Fruit fly (Drosophila melanogaster) whole organism, prepupa: ENCODE results near the gene Mlc2.

Experiments used
- Blimp-1 ChIP-seq: fragments of 200-800 bp; sonication (Bioruptor generic); optimal IDR thresholded peaks from 3 replicates; lab custom pipeline; 2017; ENCODE audit warnings: missing biosample characterization, missing genetic modification characterization, mild to moderate bottlenecking, moderate library complexity, missing genetic modification reagents
- CG10631 ChIP-seq: fragments of 200-800 bp; sonication (Bioruptor generic); optimal IDR thresholded peaks from 2 replicates; lab custom pipeline; 2016; ENCODE audit warnings: missing biosample characterization, missing genetic modification characterization
- CG10669 ChIP-seq: fragments of 200-800 bp; sonication (Bioruptor generic); optimal IDR thresholded peaks from 3 replicates; lab custom pipeline; 2018; ENCODE audit warnings: missing biosample characterization, mild to moderate bottlenecking, missing genetic modification characterization, moderate library complexity
- CG11762 ChIP-seq: fragments of 200-800 bp; sonication (Bioruptor generic); optimal IDR thresholded peaks from 3 replicates; lab custom pipeline; 2016; ENCODE audit warnings: missing biosample characterization, missing genetic modification characterization; ENCODE audit not compliant: insufficient read depth
- CG11902 ChIP-seq: fragments of 200-800 bp; sonication (Bioruptor generic); optimal IDR thresholded peaks from 3 replicates; lab custom pipeline; 2016; ENCODE audit warnings: missing biosample characterization, missing genetic modification characterization
- CG15336 ChIP-seq: fragments of 200-800 bp; sonication (Bioruptor generic); IDR thresholded peaks from 2 replicates; pipeline ENCODE4 v1.3.6; 2022; ENCODE audit warnings: missing biosample characterization, missing genetic modification characterization
- CG1621 ChIP-seq: fragments of 200-800 bp; sonication (Bioruptor generic); optimal IDR thresholded peaks from 3 replicates; lab custom pipeline; 2018; ENCODE audit warnings: missing biosample characterization, mild to moderate bottlenecking, missing genetic modification characterization
- CG16779 ChIP-seq: fragments of 200-800 bp; sonication (Bioruptor generic); optimal IDR thresholded peaks from 3 replicates; lab custom pipeline; 2017; ENCODE audit warnings: missing biosample characterization, mild to moderate bottlenecking, missing genetic modification characterization
- CG3032 ChIP-seq: fragments of 200-800 bp; optimal IDR thresholded peaks from 2 replicates; lab custom pipeline; 2019; ENCODE audit warnings: missing biosample characterization, mild to moderate bottlenecking, missing genetic modification characterization, moderate library complexity
- CG31627 ChIP-seq: fragments of 200-800 bp; sonication (Bioruptor generic); optimal IDR thresholded peaks from 3 replicates; lab custom pipeline; 2016; ENCODE audit warnings: missing biosample characterization, missing genetic modification characterization
- CG32006 ChIP-seq: fragments of 200-800 bp; sonication (Bioruptor generic); optimal IDR thresholded peaks from 3 replicates; lab custom pipeline; 2017; ENCODE audit warnings: missing biosample characterization, mild to moderate bottlenecking, missing genetic modification characterization
- CG34406 ChIP-seq: fragments of 200-800 bp; sonication (Bioruptor generic); optimal IDR thresholded peaks from 3 replicates; lab custom pipeline; 2016; ENCODE audit warnings: missing biosample characterization, missing genetic modification characterization
- CG3919 ChIP-seq: fragments of 200-800 bp; sonication (Bioruptor generic); optimal IDR thresholded peaks from 3 replicates; lab custom pipeline; 2016; ENCODE audit warnings: missing biosample characterization, missing genetic modification characterization
- CG6163 ChIP-seq: fragments of 200-800 bp; sonication (Bioruptor generic); IDR thresholded peaks from 3 replicates; pipeline ENCODE4 v1.3.6; 2022; ENCODE audit warnings: missing biosample characterization, missing genetic modification characterization
- CG6276 ChIP-seq: fragments of 200-800 bp; sonication (Bioruptor generic); optimal IDR thresholded peaks from 2 replicates; lab custom pipeline; 2017; ENCODE audit warnings: missing biosample characterization, mild to moderate bottlenecking, missing genetic modification characterization
- CG6792 ChIP-seq: fragments of 200-800 bp; sonication (Bioruptor generic); optimal IDR thresholded peaks from 3 replicates; lab custom pipeline; 2016; ENCODE audit warnings: missing biosample characterization, missing genetic modification characterization
- CG6808 ChIP-seq: fragments of 200-800 bp; sonication (Bioruptor generic); optimal IDR thresholded peaks from 3 replicates; lab custom pipeline; 2017; ENCODE audit warnings: missing biosample characterization, missing genetic modification characterization, mild to moderate bottlenecking, moderate library complexity, missing genetic modification reagents
- CG6854 ChIP-seq: fragments of 200-800 bp; sonication (Bioruptor generic); optimal IDR thresholded peaks from 2 replicates; lab custom pipeline; 2017; ENCODE audit warnings: missing biosample characterization, mild to moderate bottlenecking, missing genetic modification characterization
- CG7368 ChIP-seq: fragments of 200-800 bp; sonication (Bioruptor generic); optimal IDR thresholded peaks from 3 replicates; lab custom pipeline; 2016; ENCODE audit warnings: missing biosample characterization, missing genetic modification characterization
- CG8319 ChIP-seq: fragments of 200-800 bp; sonication (Bioruptor generic); optimal IDR thresholded peaks from 3 replicates; lab custom pipeline; 2016; ENCODE audit warnings: missing biosample characterization, missing genetic modification characterization
- CG8632 ChIP-seq: fragments of 200-800 bp; sonication (Bioruptor generic); optimal IDR thresholded peaks from 3 replicates; lab custom pipeline; 2016; ENCODE audit warnings: missing biosample characterization, missing genetic modification characterization
- CG9139 ChIP-seq: fragments of 200-800 bp; sonication (Bioruptor generic); optimal IDR thresholded peaks from 3 replicates; lab custom pipeline; 2017; ENCODE audit warnings: missing biosample characterization, mild to moderate bottlenecking, missing genetic modification characterization
- Eip75B ChIP-seq: fragments of 200-800 bp; sonication (Bioruptor generic); optimal IDR thresholded peaks from 3 replicates; lab custom pipeline; 2016; ENCODE audit warnings: missing biosample characterization, missing genetic modification characterization
- Eip78C ChIP-seq: fragments of 200-800 bp; sonication (Bioruptor generic); peaks from one replicate; lab custom pipeline; 2016; ENCODE audit warnings: missing biosample characterization, missing genetic modification characterization
- Eip93F ChIP-seq: fragments of 200-800 bp; sonication (Bioruptor generic); optimal IDR thresholded peaks from 2 replicates; lab custom pipeline; 2016; ENCODE audit warnings: missing biosample characterization, mild to moderate bottlenecking, missing genetic modification characterization
- Ets21C ChIP-seq: fragments of 200-800 bp; sonication (Bioruptor generic); optimal IDR thresholded peaks from 3 replicates; lab custom pipeline; 2016; ENCODE audit warnings: missing biosample characterization, missing genetic modification characterization
- Gug ChIP-seq: fragments of 200-800 bp; sonication (Bioruptor generic); IDR thresholded peaks from 2 replicates; pipeline ENCODE4 v1.3.6; 2022; ENCODE audit warnings: missing biosample characterization, missing genetic modification characterization
- Hr39 ChIP-seq: fragments of 200-800 bp; sonication (Bioruptor generic); optimal IDR thresholded peaks from 2 replicates; lab custom pipeline; 2016; ENCODE audit warnings: missing biosample characterization, missing genetic modification characterization
- Hr4 ChIP-seq: fragments of 200-800 bp; sonication (Bioruptor generic); optimal IDR thresholded peaks from 3 replicates; lab custom pipeline; 2016; ENCODE audit warnings: missing biosample characterization, missing genetic modification characterization
- Lpt ChIP-seq: fragments of 200-800 bp; sonication (Bioruptor generic); optimal IDR thresholded peaks from 3 replicates; lab custom pipeline; 2016; ENCODE audit warnings: missing biosample characterization, missing genetic modification characterization
- Met ChIP-seq: fragments of 200-800 bp; sonication (Bioruptor generic); optimal IDR thresholded peaks from 3 replicates; lab custom pipeline; 2016; ENCODE audit warnings: missing biosample characterization, missing genetic modification characterization
- Smox ChIP-seq: fragments of 200-800 bp; sonication (Bioruptor generic); optimal IDR thresholded peaks from 3 replicates; lab custom pipeline; 2016; ENCODE audit warnings: missing biosample characterization, missing genetic modification characterization
- Sox102F ChIP-seq: fragments of 200-800 bp; sonication (Bioruptor generic); optimal IDR thresholded peaks from 2 replicates; lab custom pipeline; 2016; ENCODE audit warnings: missing biosample characterization, mild to moderate bottlenecking, missing genetic modification characterization
- Sox15 ChIP-seq: fragments of 200-800 bp; sonication (Bioruptor generic); optimal IDR thresholded peaks from 3 replicates; lab custom pipeline; 2016; ENCODE audit warnings: missing biosample characterization, missing genetic modification characterization
- achi ChIP-seq: fragments of 200-800 bp; sonication (Bioruptor generic); optimal IDR thresholded peaks from 3 replicates; lab custom pipeline; 2016; ENCODE audit warnings: missing biosample characterization, missing genetic modification characterization
- cyc ChIP-seq: fragments of 200-800 bp; sonication (Bioruptor generic); optimal IDR thresholded peaks from 3 replicates; lab custom pipeline; 2016; ENCODE audit warnings: missing biosample characterization, missing genetic modification characterization
- dsx ChIP-seq: fragments of 200-800 bp; optimal IDR thresholded peaks from 3 replicates; lab custom pipeline; 2019; ENCODE audit warnings: missing biosample characterization, mild to moderate bottlenecking, missing genetic modification characterization, moderate library complexity; ENCODE audit not compliant: poor library complexity, severe bottlenecking
- eg ChIP-seq: fragments of 200-800 bp; sonication (Bioruptor generic); IDR thresholded peaks from 3 replicates; pipeline ENCODE4 v1.3.6; 2022; ENCODE audit warnings: missing biosample characterization, missing genetic modification characterization
- esn ChIP-seq: fragments of 200-800 bp; sonication (Bioruptor generic); optimal IDR thresholded peaks from 2 replicates; lab custom pipeline; 2016; ENCODE audit warnings: missing biosample characterization, mild to moderate bottlenecking, missing genetic modification characterization, moderate library complexity
- fd59A ChIP-seq: fragments of 200-800 bp; sonication (Bioruptor generic); optimal IDR thresholded peaks from 2 replicates; lab custom pipeline; 2017; ENCODE audit warnings: missing biosample characterization, mild to moderate bottlenecking, missing genetic modification characterization, missing genetic modification reagents
- fd85E ChIP-seq: fragments of 200-800 bp; sonication (Bioruptor generic); optimal IDR thresholded peaks from 3 replicates; lab custom pipeline; 2016; ENCODE audit warnings: missing biosample characterization, missing genetic modification characterization
- fkh ChIP-seq: fragments of 200-800 bp; sonication (Bioruptor generic); optimal IDR thresholded peaks from 3 replicates; lab custom pipeline; 2017; ENCODE audit warnings: missing biosample characterization, mild to moderate bottlenecking, missing genetic modification characterization, moderate library complexity
- lz ChIP-seq: fragments of 200-800 bp; sonication (Bioruptor generic); optimal IDR thresholded peaks from 3 replicates; lab custom pipeline; 2016; ENCODE audit warnings: missing biosample characterization, missing genetic modification characterization
- net ChIP-seq: fragments of 200-800 bp; sonication (Bioruptor generic); optimal IDR thresholded peaks from 3 replicates; lab custom pipeline; 2016; ENCODE audit warnings: missing biosample characterization, missing genetic modification characterization
- salr ChIP-seq, 2 experiments: fragments of 200-800 bp; sonication (Bioruptor generic); optimal IDR thresholded peaks; 3 replicates each; lab custom pipeline; 2016 to 2018; ENCODE audit warnings: missing biosample characterization in 2 of 2, missing genetic modification characterization in 2 of 2, mild to moderate bottlenecking in 1 of 2
- spab ChIP-seq: fragments of 200-800 bp; sonication (Bioruptor generic); optimal IDR thresholded peaks from 2 replicates; lab custom pipeline; 2017; ENCODE audit warnings: missing biosample characterization, mild to moderate bottlenecking, missing genetic modification characterization, missing genetic modification reagents
- svp ChIP-seq: fragments of 200-800 bp; sonication (Bioruptor generic); peaks from one replicate; lab custom pipeline; 2016; ENCODE audit warnings: missing biosample characterization, missing genetic modification characterization
- vri ChIP-seq: fragments of 200-800 bp; sonication (Bioruptor generic); optimal IDR thresholded peaks from 3 replicates; lab custom pipeline; 2016; ENCODE audit warnings: missing biosample characterization, mild to moderate bottlenecking, missing genetic modification characterization

Gene Mlc2

dm6 chr3R:30164162-30164561 lies 10.2 kb downstream of the Mlc2 start (continued):
- TF ChIP-seq Hr4 (GFP tag; lab: Kevin White, UChicago) (peak; percentile 89), eg (GFP tag; lab: Robert Waterston, UW) (peak; percentile 89), Smox (no peak), Eip75B (GFP tag; lab: Kevin White, UChicago) (peak; percentile 42), CG11762 (GFP tag; lab: Kevin White, UChicago) (peak; percentile 13), CG7368 (GFP tag; lab: Kevin White, UChicago) (no peak), CG16779 (no peak), CG6276 (peak; percentile 72), CG31627 (GFP tag; lab: Kevin White, UChicago) (no peak), esn (GFP tag; lab: Kevin White, UChicago) (peak; percentile 13), fkh (GFP tag; lab: Kevin White, UChicago) (no peak), CG1621 (no peak), spab (GFP tag; lab: Kevin White, UChicago) (no peak), CG6808 (GFP tag; lab: Kevin White, UChicago) (no peak), CG15336 (GFP tag; lab: Robert Waterston, UW) (peak; percentile 89), achi (GFP tag; lab: Kevin White, UChicago) (peak; percentile 64), Eip78C (GFP tag; lab: Kevin White, UChicago) (peak; percentile 86), cyc (GFP tag; lab: Kevin White, UChicago) (no peak), CG6854 (GFP tag; lab: Kevin White, UChicago) (peak; percentile 56), Lpt (GFP tag; lab: Kevin White, UChicago) (peak; percentile 80), Gug (peak; percentile 64), CG8632 (GFP tag; lab: Kevin White, UChicago) (no peak), CG6792 (GFP tag; lab: Kevin White, UChicago) (peak; percentile 37), fd59A (no peak), CG3032 (tag; lab: Kevin White, UChicago) (no peak), CG34406 (GFP tag; lab: Kevin White, UChicago) (peak; percentile 20), CG8319 (GFP tag; lab: Kevin White, UChicago) (no peak), CG10669 (GFP tag; lab: Kevin White, UChicago) (no peak), CG9139 (GFP tag; lab: Kevin White, UChicago) (no peak), Met (GFP tag; lab: Kevin White, UChicago) (peak; percentile 17), Blimp-1 (GFP tag; lab: Kevin White, UChicago) (peak; percentile 95), net (GFP tag; lab: Kevin White, UChicago) (peak; percentile 58), CG3919 (peak; percentile 73), salr (GFP tag; optimal IDR thresholded peaks at IDR 0.05; lab: Kevin White, UChicago) (peak in 1 of 2 experiments; percentile 64), fd85E (GFP tag; lab: Kevin White, UChicago) (no peak), svp (GFP tag; lab: Kevin White, UChicago) (peak; percentile 66), CG10631 (peak; percentile 43), Sox102F (GFP tag; lab: Kevin White, UChicago) (no peak)
- TF ChIP-seq, all 60 proteins: peak for 35

dm6 chr3R:30163228-30163627 lies 11.1 kb downstream of the Mlc2 start:
- TF ChIP-seq CG6276 (peak; percentile 34), Sox15 (GFP tag; lab: Kevin White, UChicago) (no peak), Hr4 (GFP tag; lab: Kevin White, UChicago) (peak; percentile 70), fd85E (GFP tag; lab: Kevin White, UChicago) (no peak), CG8319 (GFP tag; lab: Kevin White, UChicago) (no peak), Eip93F (GFP tag; lab: Kevin White, UChicago) (no peak), dsx (no peak), CG6163 (GFP tag; lab: Robert Waterston, UW) (peak; percentile 26; the same call in 1 of the 3 replicates), CG15336 (GFP tag; lab: Robert Waterston, UW) (peak; percentile 65), svp (GFP tag; lab: Kevin White, UChicago) (no peak), eg (GFP tag; lab: Robert Waterston, UW) (peak; percentile 52; the same call in 1 of the 3 replicates), CG11902 (GFP tag; lab: Kevin White, UChicago) (no peak), CG6808 (GFP tag; lab: Kevin White, UChicago) (no peak), CG10669 (GFP tag; lab: Kevin White, UChicago) (no peak), Hr39 (no peak), lz (GFP tag; lab: Kevin White, UChicago) (no peak), fkh (GFP tag; lab: Kevin White, UChicago) (no peak), vri (GFP tag; lab: Kevin White, UChicago) (no peak), Lpt (GFP tag; lab: Kevin White, UChicago) (no peak), esn (GFP tag; lab: Kevin White, UChicago) (no peak), CG31627 (GFP tag; lab: Kevin White, UChicago) (no peak), CG32006 (peak; percentile 74), cyc (GFP tag; lab: Kevin White, UChicago) (no peak), Ets21C (GFP tag; lab: Kevin White, UChicago) (no peak), CG11762 (GFP tag; lab: Kevin White, UChicago) (no peak), fd59A (no peak), CG8632 (GFP tag; lab: Kevin White, UChicago) (no peak)
